Worm (Caenorhabditis elegans) whole organism, L4/young adult: ENCODE results near the gene F10C1.9.
A peak's percentile ranks its signal among the peaks of the same experiment; 100 is the strongest.

Experiments used
- W03F9.2 ChIP-seq: fragments of 150-350 bp; optimal IDR thresholded peaks from 2 replicates; lab custom pipeline; 2014; ENCODE audit warnings: missing biosample characterization, missing genetic modification characterization
- dao-5 ChIP-seq: sonication (generic microtip); optimal IDR thresholded peaks from 2 replicates; lab custom pipeline; 2016; ENCODE audit warnings: missing genotype, missing genetic modification characterization, moderate library complexity, missing compliant biosample characterization
- him-1 ChIP-seq: sonication (generic microtip); optimal IDR thresholded peaks from 2 replicates; lab custom pipeline; 2016; ENCODE audit warnings: missing genotype, missing genetic modification reagents, missing genetic modification characterization, missing compliant biosample characterization

The F10C1.9 gene

DNA sequence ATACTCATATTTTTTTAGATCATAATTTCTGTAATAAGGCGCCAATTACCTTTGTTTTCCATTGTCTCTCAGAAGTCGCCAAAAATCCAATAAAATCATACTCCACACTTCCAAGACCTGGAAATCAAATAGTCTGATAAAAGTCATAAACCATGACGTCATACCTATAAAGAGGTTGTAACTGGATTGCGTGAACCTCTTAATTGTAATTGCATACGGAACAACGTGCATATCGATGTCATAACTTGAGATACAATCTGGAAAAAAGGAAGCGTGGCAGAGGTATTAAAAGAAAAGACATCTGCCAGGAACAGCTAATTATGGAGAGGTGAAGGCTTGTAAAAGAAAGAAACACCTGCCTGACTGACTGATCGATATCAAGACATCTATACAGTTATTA is at the start of gene F10C1.9:
F10C1.9 (minus strand) TSS at position 197 of the 400 bp plus-strand sequence.
- TF ChIP-seq him-1 (tag; lab: Kevin White, UChicago) (no peak), W03F9.2 (tag; lab: Kevin White, UChicago) (no peak), dao-5 (no peak)

DNA sequence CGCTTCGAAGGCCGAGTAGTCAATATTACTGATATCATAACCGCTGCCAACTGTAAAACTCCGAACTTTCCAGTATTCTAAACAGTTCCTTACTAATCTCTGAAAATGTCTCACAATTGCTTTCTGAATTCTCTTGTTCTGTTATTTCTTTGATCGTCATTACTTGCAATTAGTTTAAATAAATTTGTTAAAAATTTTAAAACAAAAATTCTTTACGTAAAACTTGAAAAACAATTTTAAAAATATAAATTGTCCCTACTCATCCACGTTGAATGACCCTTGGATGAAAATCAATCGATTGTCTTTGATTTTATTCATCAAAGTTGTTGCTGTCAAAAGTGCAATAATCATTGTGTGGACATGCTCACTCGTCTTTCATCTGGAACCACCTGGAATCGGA is 49.1 kb upstream of the F10C1.9 start, which contains the start of gene acdh-8:
acdh-8 (plus strand) TSS at position 301 of the 400 bp plus-strand sequence.
- TF ChIP-seq dao-5 (no peak), W03F9.2 (tag; lab: Kevin White, UChicago) (no peak), him-1 (tag; lab: Kevin White, UChicago) (no peak)

DNA sequence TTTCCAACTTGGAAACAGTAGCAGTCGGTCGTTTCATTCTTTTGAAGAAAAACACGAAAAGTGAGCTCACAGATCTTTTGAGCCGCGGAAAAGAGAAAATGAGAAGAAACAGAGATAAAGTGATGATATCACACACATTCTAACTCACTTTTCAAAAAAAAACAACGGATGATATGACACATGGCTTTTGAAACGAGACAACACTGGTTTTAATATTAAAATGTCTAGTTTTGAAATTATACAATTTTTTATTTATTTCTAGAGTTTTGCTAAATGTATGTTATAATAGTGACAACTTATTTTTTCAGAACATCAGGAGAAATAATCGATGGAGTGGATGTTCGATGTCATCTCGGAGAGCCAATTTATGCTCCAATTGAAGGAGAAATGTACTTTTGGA is 47.4 kb upstream of the F10C1.9 start, which contains the start of gene K05F1.14:
K05F1.14 (minus strand) TSS at position 101 of the 400 bp plus-strand sequence.
- TF ChIP-seq him-1 (tag; lab: Kevin White, UChicago) (no peak), W03F9.2 (tag; lab: Kevin White, UChicago) (no peak), dao-5 (no peak)

ce11 chrII:5790313-5790773 is 45.3 kb upstream of the F10C1.9 start, which contains the start of gene lect-2:
Gene lect-2 (plus strand): TSS chrII:5790723.
- TF ChIP-seq dao-5: no peak
- no peak for TF ChIP-seq him-1 (tag; lab: Kevin White, UChicago)
- no peak for TF ChIP-seq W03F9.2 (tag; lab: Kevin White, UChicago)

DNA sequence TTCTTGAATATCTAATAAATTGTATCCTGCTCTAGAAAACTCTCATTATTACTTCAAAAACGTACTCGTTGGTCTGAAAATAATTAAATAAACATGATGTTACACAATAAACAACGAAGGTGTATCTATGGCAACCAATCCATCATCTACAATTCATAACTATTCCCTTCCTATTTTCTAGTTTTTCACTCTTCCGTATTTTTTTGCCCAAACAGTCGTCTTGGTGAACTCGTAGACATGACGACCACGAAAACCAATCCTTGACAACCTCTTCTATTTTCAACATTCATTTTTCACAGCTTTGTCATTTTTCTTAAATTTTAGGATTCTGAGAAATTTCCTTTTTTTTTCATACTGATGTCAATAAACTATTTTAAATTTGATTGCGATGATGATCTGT is 43.7 kb upstream of the F10C1.9 start, which contains the start of gene K05F1.13:
K05F1.13 (plus strand) TSS at position 301 of the 400 bp plus-strand sequence.
- TF ChIP-seq him-1 (tag; lab: Kevin White, UChicago): no peak

ce11 chrII:5785504-5785903 is 40.4 kb upstream of the F10C1.9 start:
- no peak for TF ChIP-seq dao-5
- TF ChIP-seq him-1 (tag; lab: Kevin White, UChicago): no peak
- no peak for TF ChIP-seq W03F9.2 (tag; lab: Kevin White, UChicago)

DNA sequence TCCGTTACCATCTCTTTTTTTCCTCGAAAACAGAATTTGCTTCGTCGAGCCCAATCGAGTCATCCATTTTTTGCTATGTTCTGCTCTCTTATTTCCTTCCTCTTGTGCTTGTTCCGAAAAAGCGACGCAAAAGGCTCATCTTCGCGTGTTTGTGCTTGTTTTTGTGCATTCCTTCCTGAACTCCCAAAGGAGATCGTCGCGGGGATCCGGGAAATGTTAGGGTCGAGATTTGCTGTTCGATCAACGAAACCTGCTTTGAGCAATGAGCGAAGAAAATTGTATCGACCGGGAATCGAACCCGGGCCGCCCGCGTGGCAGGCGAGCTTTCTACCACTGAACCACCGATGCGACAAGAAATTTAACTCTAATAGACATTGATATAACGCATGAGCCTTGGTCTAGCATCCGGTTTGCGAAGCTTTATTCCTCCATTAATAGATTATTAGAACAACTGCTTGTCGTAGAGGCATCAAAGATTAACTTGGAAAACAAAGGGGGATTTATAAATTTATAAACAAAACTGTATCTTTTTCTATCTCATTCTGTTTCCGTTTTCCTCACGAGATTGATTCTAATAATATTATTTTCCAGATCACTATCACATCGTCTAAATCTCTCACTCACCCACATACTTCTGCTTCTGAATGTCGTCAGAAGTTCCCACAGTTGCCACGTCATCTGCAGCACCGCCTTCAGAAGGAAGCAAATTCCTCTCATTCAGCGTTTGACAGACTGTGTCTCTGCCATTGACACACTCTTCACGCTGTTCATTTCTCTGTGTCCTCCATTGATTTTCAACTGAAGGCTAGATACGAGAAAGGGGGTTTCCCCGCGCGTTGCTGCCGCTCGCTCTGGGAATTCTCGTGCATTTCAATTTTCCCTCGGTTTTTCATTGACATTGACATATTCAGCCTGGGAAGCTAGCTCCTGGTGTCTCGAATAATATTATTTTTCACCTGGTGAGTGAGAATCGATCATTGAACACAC is 37.1 kb upstream of the F10C1.9 start, which contains the start of gene K05F1.6:
K05F1.6 (plus strand) TSS at position 586 of the 987 bp plus-strand sequence.
- TF ChIP-seq dao-5 (peak; percentile 47), him-1 (tag; lab: Kevin White, UChicago) (peak; percentile 34), W03F9.2 (tag; lab: Kevin White, UChicago) (peak; percentile 67)

DNA sequence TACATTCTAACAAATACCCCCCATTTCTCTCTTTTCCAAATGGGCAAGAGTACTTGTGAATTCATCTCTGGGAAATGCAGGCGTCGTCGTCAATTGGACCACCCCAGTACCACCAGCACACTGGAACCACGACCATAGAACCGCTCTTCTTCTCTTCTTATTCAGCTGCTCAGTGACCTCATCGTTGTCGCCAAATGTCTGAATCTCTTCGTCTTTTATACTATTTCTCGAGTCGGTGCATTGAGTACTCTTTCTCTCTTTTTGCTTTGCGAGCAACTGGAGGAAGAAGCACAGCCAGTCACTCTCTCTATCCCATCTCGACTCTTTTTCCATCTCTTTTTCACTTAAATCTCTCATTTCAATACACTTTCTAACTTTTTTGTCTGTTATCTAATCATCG is 34.8 kb upstream of the F10C1.9 start:
- TF ChIP-seq W03F9.2 (tag; lab: Kevin White, UChicago): no peak
- peak; percentile 75 for TF ChIP-seq him-1 (tag; lab: Kevin White, UChicago)
- TF ChIP-seq dao-5: no peak

ce11 chrII:5777372-5777771 is 32.3 kb upstream of the F10C1.9 start:
- no peak for TF ChIP-seq dao-5
- TF ChIP-seq him-1 (tag; lab: Kevin White, UChicago): no peak
- TF ChIP-seq W03F9.2 (tag; lab: Kevin White, UChicago): no peak

ce11 chrII:5774879-5775278 is 29.8 kb upstream of the F10C1.9 start:
- TF ChIP-seq dao-5 (no peak), W03F9.2 (tag; lab: Kevin White, UChicago) (no peak), him-1 (tag; lab: Kevin White, UChicago) (no peak)

DNA sequence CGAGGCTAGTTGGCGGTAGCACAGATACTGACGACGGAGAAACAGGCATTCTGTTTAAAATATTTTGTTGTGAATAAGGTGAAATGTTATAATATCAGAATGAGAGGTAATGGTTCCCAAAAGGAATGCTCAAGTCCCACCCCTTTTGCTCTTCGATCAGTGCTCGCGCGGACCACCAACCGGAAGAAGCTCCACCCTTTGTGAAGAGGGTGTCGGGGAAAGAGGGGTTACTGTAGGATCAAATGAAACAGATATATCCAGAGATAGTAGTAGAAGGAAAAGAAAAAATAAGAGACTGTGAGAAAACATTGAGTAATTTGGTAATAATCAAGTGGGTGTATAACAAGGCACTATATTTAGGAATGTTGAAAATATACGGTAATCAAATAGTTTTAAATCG is 29.0 kb upstream of the F10C1.9 start, which contains the start of the genes dmd-5 and F10C1.1:
dmd-5 (minus strand) TSS at position 101 of the 400 bp plus-strand sequence.
F10C1.1 (plus strand) TSS at position 110 of the 400 bp plus-strand sequence.
- TF ChIP-seq him-1 (tag; lab: Kevin White, UChicago): no peak
- TF ChIP-seq W03F9.2 (tag; lab: Kevin White, UChicago): no peak
- no peak for TF ChIP-seq dao-5

- peak; percentile 28 for TF ChIP-seq him-1 (tag; lab: Kevin White, UChicago)
- no peak for TF ChIP-seq W03F9.2 (tag; lab: Kevin White, UChicago)
These were observed 27.6 kb upstream of the F10C1.9 start for ce11 chrII:5772547-5773142.

DNA sequence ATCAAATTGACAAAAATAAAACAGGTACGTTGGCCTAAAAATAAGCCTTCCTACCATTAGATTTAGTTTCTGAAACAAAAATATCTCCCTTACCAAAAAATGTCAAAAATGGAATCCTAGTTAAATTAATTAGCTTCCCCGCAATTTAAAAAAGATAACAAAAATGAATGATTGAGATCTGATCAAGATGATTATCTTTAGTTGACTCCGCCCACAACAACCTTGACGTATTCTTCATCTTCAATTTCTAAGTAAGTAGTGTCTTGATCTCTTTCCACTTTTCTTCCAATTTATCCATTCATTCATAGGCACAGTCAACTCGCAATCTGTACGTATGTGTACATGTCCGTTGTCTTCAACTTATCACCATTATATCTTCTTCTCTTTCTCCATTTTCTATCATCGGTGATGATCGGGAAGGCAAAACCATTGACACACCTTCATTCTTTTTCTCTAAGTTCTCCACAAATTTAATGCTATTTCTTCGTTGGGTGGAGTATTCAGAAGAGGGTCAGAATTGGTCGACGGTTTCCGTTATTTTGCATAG is 23.3 kb upstream of the F10C1.9 start:
- TF ChIP-seq him-1 (tag; lab: Kevin White, UChicago) (no peak), dao-5 (no peak), W03F9.2 (tag; lab: Kevin White, UChicago) (no peak)
